Fruit fly (Drosophila melanogaster): ENCODE data around the gene ScsbetaG.

Gene ScsbetaG

DNA sequence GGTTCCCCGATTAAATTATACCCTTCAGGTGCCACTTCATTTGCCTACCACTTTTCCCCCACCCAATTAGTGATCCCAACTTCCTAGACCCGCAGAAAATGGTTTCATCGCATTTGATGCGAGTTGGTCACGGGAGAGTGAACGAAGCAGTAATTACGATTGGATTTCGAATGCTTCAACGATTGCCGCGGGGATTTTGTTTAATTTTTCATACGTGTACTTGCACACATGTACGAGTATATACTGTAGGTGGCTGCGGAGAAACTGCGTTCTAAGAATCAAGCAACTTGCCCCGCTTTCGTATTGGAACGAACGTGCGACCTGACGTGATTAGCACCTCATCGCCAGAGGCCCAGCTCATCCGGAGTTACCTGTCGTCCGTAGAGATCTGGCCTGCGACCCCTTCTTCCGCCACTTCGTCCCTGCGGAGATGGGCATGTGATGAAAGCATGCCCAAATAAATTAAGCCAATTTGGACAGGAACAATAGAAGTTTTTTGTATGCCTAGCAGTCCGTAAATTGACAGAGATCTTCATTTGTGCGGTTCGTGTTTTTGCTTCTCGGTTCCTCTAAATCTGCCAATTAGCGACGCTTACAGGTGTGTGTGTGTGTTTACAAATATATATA is 17.1 kb upstream of the ScsbetaG start (continued):
- no peak for TF ChIP-seq CG9876 (GFP tag; optimal IDR thresholded peaks at IDR 0.05)
- no peak for TF ChIP-seq Gsc (GFP tag; IDR thresholded peaks at IDR 0.05)
- TF ChIP-seq Pdp1 (GFP tag; optimal IDR thresholded peaks at IDR 0.05): no peak
- no peak for TF ChIP-seq stc (GFP tag; IDR thresholded peaks at IDR 0.05)
- no peak for TF ChIP-seq MBD-R2 (GFP tag; IDR thresholded peaks at IDR 0.05)
- TF ChIP-seq usp (GFP tag; optimal IDR thresholded peaks at IDR 0.05): no peak
- TF ChIP-seq NFAT (GFP tag; IDR thresholded peaks at IDR 0.05): no peak
- TF ChIP-seq CG7987 (GFP tag; optimal IDR thresholded peaks at IDR 0.05): peak; percentile 2
- no peak for TF ChIP-seq Dp (GFP tag; optimal IDR thresholded peaks at IDR 0.05)
- TF ChIP-seq slbo (GFP tag; IDR thresholded peaks at IDR 0.05): 0 out of 2 replicates have a peak, but pooled peaks have one; percentile 12
- TF ChIP-seq otp (GFP tag; IDR thresholded peaks at IDR 0.05): peak; percentile 61; the same call in 2 of the 3 replicates
- TF ChIP-seq H2.0 (GFP tag; IDR thresholded peaks at IDR 0.05): no peak
- TF ChIP-seq CG18764 (GFP tag; optimal IDR thresholded peaks at IDR 0.05): no peak
- TF ChIP-seq Optix (GFP tag; IDR thresholded peaks at IDR 0.05): no peak
- 0 out of 3 replicates have a peak, but pooled peaks have one; percentile 10 for TF ChIP-seq CG6175 (GFP tag; IDR thresholded peaks at IDR 0.05)
- no peak for TF ChIP-seq chif (GFP tag; optimal IDR thresholded peaks at IDR 0.05)
- TF ChIP-seq vnd (GFP tag; IDR thresholded peaks at IDR 0.05; ENCODE audit: partially characterized antibody): no peak

DNA sequence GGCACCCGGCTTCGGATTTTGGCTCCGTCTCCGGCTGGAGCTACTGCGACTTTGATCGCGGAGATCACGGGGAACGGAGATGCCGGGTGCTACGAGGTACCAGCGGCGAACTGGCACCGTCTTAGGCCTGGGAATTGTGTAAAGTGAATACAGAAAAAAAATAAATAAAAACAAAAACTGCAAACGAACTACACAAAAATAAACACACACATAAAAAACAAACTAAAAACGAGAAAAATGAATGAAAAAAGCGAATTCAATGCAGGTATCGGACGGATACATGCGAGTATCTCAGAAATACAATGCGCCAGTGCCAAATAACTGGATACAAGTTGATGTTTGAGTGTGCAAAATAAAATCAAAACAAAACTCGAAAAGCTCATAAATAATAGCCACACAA is 16.3 kb upstream of the ScsbetaG start:
- no peak for TF ChIP-seq CG9609 (GFP tag; optimal IDR thresholded peaks at IDR 0.05)
- TF ChIP-seq CG2202 (tag; optimal IDR thresholded peaks at IDR 0.05): no peak
- no peak for TF ChIP-seq lab (GFP tag; optimal IDR thresholded peaks at IDR 0.05)
- TF ChIP-seq CG3163 (GFP tag; optimal IDR thresholded peaks at IDR 0.05): no peak
- no peak for TF ChIP-seq Ets97D (GFP tag; optimal IDR thresholded peaks at IDR 0.05)
- no peak for TF ChIP-seq CG10267 (tag; optimal IDR thresholded peaks at IDR 0.05)
- no peak for TF ChIP-seq CG13287 (GFP tag; IDR thresholded peaks at IDR 0.05; ENCODE audit: partially characterized antibody)
- peak; percentile 30 for TF ChIP-seq sens (GFP tag)
- peak; percentile 80 for TF ChIP-seq Drgx (GFP tag; IDR thresholded peaks at IDR 0.05)
- TF ChIP-seq CG18011 (GFP tag; optimal IDR thresholded peaks at IDR 0.05): no peak
- TF ChIP-seq CG12155 (GFP tag; optimal IDR thresholded peaks at IDR 0.05): no peak
- no peak for TF ChIP-seq klu (GFP tag; IDR thresholded peaks at IDR 0.05)
- TF ChIP-seq CG11696 (GFP tag; IDR thresholded peaks at IDR 0.05): no peak
- no peak for TF ChIP-seq Sin3A (optimal IDR thresholded peaks at IDR 0.05)
- TF ChIP-seq CG34376 (GFP tag; optimal IDR thresholded peaks at IDR 0.05): no peak
- TF ChIP-seq disco-r (GFP tag; optimal IDR thresholded peaks at IDR 0.05): no peak
- TF ChIP-seq pho (GFP tag; optimal IDR thresholded peaks at IDR 0.05): no peak
- TF ChIP-seq gsb (GFP tag; IDR thresholded peaks at IDR 0.05): no peak
- no peak for TF ChIP-seq emc (GFP tag; optimal IDR thresholded peaks at IDR 0.05)
- no peak for TF ChIP-seq CG5245 (GFP tag; optimal IDR thresholded peaks at IDR 0.05)
- no peak for TF ChIP-seq B-H2 (GFP tag; optimal IDR thresholded peaks at IDR 0.05)
- TF ChIP-seq tup (GFP tag; optimal IDR thresholded peaks at IDR 0.05): no peak
- TF ChIP-seq CG1024 (GFP tag; IDR thresholded peaks at IDR 0.05): no peak
- TF ChIP-seq mam (GFP tag; optimal IDR thresholded peaks at IDR 0.05): no peak
- TF ChIP-seq oc (tag; optimal IDR thresholded peaks at IDR 0.05): no peak
- no peak for TF ChIP-seq CG18764 (GFP tag; optimal IDR thresholded peaks at IDR 0.05)
- TF ChIP-seq CG10321 (GFP tag; IDR thresholded peaks at IDR 0.05): no peak
- no peak for TF ChIP-seq CG13775 (GFP tag; optimal IDR thresholded peaks at IDR 0.05)
- no peak for TF ChIP-seq Dek (tag; optimal IDR thresholded peaks at IDR 0.05)
- peak; percentile 89 for TF ChIP-seq Ets65A (GFP tag)
- 0 out of 2 replicates have a peak, but pooled peaks have one; percentile 34 for TF ChIP-seq CG9932 (GFP tag; IDR thresholded peaks at IDR 0.05)
- TF ChIP-seq Neu2 (GFP tag; optimal IDR thresholded peaks at IDR 0.05; ENCODE audit: borderline replicate concordance): no peak
- 0 out of 3 replicates have a peak, but pooled peaks have one; percentile 15 for TF ChIP-seq ci (GFP tag; IDR thresholded peaks at IDR 0.05)
- no peak for TF ChIP-seq sug (tag; optimal IDR thresholded peaks at IDR 0.05)
- no peak for TF ChIP-seq CG3726 (GFP tag; IDR thresholded peaks at IDR 0.05)
- 0 out of 3 replicates have a peak, but pooled peaks have one; percentile 46 for TF ChIP-seq CG11456 (GFP tag; IDR thresholded peaks at IDR 0.05)

Data from whole organism, embryonic.